Fruit fly (Drosophila melanogaster) whole organism, embryonic: ENCODE measurements around the gene Scgbeta.

Experiments used
- Bdp1 ChIP-seq: fragments of 200-800 bp; sonication (Bioruptor generic); optimal IDR thresholded peaks from 3 replicates; lab custom pipeline; 2016; ENCODE audit warnings: missing biosample characterization, missing genetic modification characterization
- CG31388 ChIP-seq: fragments of 200-800 bp; sonication (Bioruptor generic); optimal IDR thresholded peaks from 2 replicates; lab custom pipeline; 2016; ENCODE audit warnings: missing biosample characterization, missing genetic modification characterization
- CG6175 ChIP-seq: fragments of 200-800 bp; sonication (Bioruptor generic); IDR thresholded peaks from 3 replicates; pipeline ENCODE4 v1.3.6; 2022; ENCODE audit warnings: missing biosample characterization, missing genetic modification characterization
- CG6683 ChIP-seq: fragments of 200-800 bp; sonication (Bioruptor generic); optimal IDR thresholded peaks from 2 replicates; lab custom pipeline; 2017; ENCODE audit warnings: missing biosample characterization, mild to moderate bottlenecking, missing genetic modification characterization, missing genetic modification reagents
- Gug ChIP-seq: fragments of 200-800 bp; sonication (Bioruptor generic); IDR thresholded peaks from 4 replicates; pipeline ENCODE4 v1.3.6; 2022; ENCODE audit warnings: missing biosample characterization, missing genetic modification characterization
- HLHmδ ChIP-seq: fragments of 200-800 bp; sonication (Bioruptor generic); optimal IDR thresholded peaks from 2 replicates; lab custom pipeline; 2018; ENCODE audit warnings: missing biosample characterization, mild to moderate bottlenecking, missing genetic modification characterization, moderate library complexity
- Lpt ChIP-seq: fragments of >200 bp; optimal IDR thresholded peaks from 2 replicates; lab custom pipeline; 2018; ENCODE audit warnings: missing biosample characterization, missing genetic modification characterization
- NC2α ChIP-seq: fragments of 200-800 bp; sonication (Bioruptor generic); optimal IDR thresholded peaks from 2 replicates; lab custom pipeline; 2016; ENCODE audit warnings: missing biosample characterization, missing genetic modification characterization
- NC2β ChIP-seq: fragments of 200-800 bp; sonication (Bioruptor generic); optimal IDR thresholded peaks from 2 replicates; lab custom pipeline; 2016; ENCODE audit warnings: missing biosample characterization, missing genetic modification characterization
- ara ChIP-seq: fragments of 200-800 bp; sonication (Bioruptor generic); IDR thresholded peaks from 2 replicates; pipeline ENCODE4 v1.3.6; 2022; ENCODE audit warnings: missing biosample characterization, missing genetic modification characterization
- gfzf ChIP-seq: fragments of 200-800 bp; sonication (Bioruptor generic); optimal IDR thresholded peaks from 2 replicates; lab custom pipeline; 2016; ENCODE audit warnings: missing biosample characterization, mild to moderate bottlenecking, missing genetic modification characterization, moderate library complexity
- repo ChIP-seq: fragments of 200-800 bp; sonication (Bioruptor generic); optimal IDR thresholded peaks from 2 replicates; lab custom pipeline; 2016; ENCODE audit warnings: missing biosample characterization, missing genetic modification characterization

- TF ChIP-seq Lpt (no peak), NC2β (GFP tag; lab: Kevin White, UChicago) (no peak), NC2α (no peak), repo (GFP tag; lab: Kevin White, UChicago) (no peak), CG6683 (no peak), HLHmδ (GFP tag; lab: Kevin White, UChicago) (no peak), CG31388 (GFP tag; lab: Kevin White, UChicago) (no peak), CG6175 (GFP tag; lab: Robert Waterston, UW) (no peak), Gug (GFP tag; lab: Robert Waterston, UW) (no peak), Bdp1 (no peak), gfzf (no peak), ara (GFP tag; lab: Robert Waterston, UW) (no peak)
Observed at dm6 chr3R:12371671-12372070, 50.6 kb downstream of the Scgbeta start, which contains the start of gene GstD2.
